Worm (Caenorhabditis elegans) whole organism, midembryonic: ENCODE measurements around the gene T28C6.10.

Experiments
- T22C8.4 ChIP-seq: fragments of 200-800 bp; sonication (Bioruptor generic); IDR thresholded peaks from 2 replicates; pipeline ENCODE4 v1.3.6; 2022; ENCODE audit warnings: missing genetic modification characterization, missing compliant biosample characterization
- klf-2 ChIP-seq: fragments of 200-800 bp; sonication (Bioruptor generic); conservative IDR thresholded peaks from 2 replicates; pipeline ENCODE4 v1.3.6; 2022; ENCODE audit warnings: missing genetic modification reagents, missing genetic modification characterization, missing compliant biosample characterization

DNA sequence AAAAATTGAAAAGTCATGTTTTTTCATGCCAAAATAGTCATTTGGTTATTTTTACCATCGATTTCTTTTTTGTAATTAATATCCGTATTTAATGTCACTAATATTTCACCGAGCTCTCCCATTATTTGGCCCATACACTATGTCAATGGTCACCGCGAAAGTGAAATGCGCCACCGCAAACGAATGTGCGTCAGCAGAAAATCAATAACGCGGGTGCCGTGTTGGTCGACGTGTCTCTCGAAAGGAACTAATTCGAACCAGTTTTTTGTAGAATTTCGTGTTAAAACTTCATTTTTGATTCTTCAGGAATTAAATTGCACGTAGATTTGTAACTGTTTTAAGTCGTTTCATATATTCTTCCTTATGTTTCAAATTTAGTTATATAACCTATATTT is 8.9 kb downstream of the T28C6.10 start:
- no peak for TF ChIP-seq klf-2
- TF ChIP-seq T22C8.4 (GFP tag; lab: Robert Waterston, UW), result peak; percentile 80
